Fruit fly (Drosophila melanogaster): ENCODE measurements around the gene Cht5.

Cht5 gene

dm6 chr3R:13815566-13816374 is 48.4 kb downstream of the Cht5 start (continued):
- TF ChIP-seq CG6808 (GFP tag; optimal IDR thresholded peaks at IDR 0.05) (no peak), Eip93F (GFP tag; optimal IDR thresholded peaks at IDR 0.05) (no peak), topi (GFP tag; optimal IDR thresholded peaks at IDR 0.05) (no peak), CG32006 (GFP tag; optimal IDR thresholded peaks at IDR 0.05) (peak; percentile 65), CG7368 (GFP tag; optimal IDR thresholded peaks at IDR 0.05) (no peak), CG11902 (GFP tag; optimal IDR thresholded peaks at IDR 0.05) (no peak), spab (GFP tag; optimal IDR thresholded peaks at IDR 0.05) (no peak), Hr39 (GFP tag; optimal IDR thresholded peaks at IDR 0.05) (no peak), fd85E (GFP tag; optimal IDR thresholded peaks at IDR 0.05) (no peak), Ets21C (GFP tag; optimal IDR thresholded peaks at IDR 0.05) (no peak), fkh (GFP tag; optimal IDR thresholded peaks at IDR 0.05) (no peak)

- TF ChIP-seq Gug (GFP tag; IDR thresholded peaks at IDR 0.05) (no peak), pdm3 (GFP tag; optimal IDR thresholded peaks at IDR 0.05) (peak; percentile 41), cyc (GFP tag; optimal IDR thresholded peaks at IDR 0.05) (peak; percentile 3), CG34406 (GFP tag; optimal IDR thresholded peaks at IDR 0.05) (peak; percentile 41), Smox (GFP tag; optimal IDR thresholded peaks at IDR 0.05) (peak; percentile 32), acj6 (GFP tag; optimal IDR thresholded peaks at IDR 0.05) (no peak), CG6854 (GFP tag; optimal IDR thresholded peaks at IDR 0.05) (peak; percentile 93), CG1621 (tag; optimal IDR thresholded peaks at IDR 0.05) (no peak), dac (GFP tag; optimal IDR thresholded peaks at IDR 0.05) (no peak), CG11762 (GFP tag; optimal IDR thresholded peaks at IDR 0.05; ENCODE audit: insufficient read depth) (no peak), ss (GFP tag; optimal IDR thresholded peaks at IDR 0.05) (peak in 1 of 2 experiments; percentile 70), topi (GFP tag; optimal IDR thresholded peaks at IDR 0.05) (no peak), CG32006 (GFP tag; optimal IDR thresholded peaks at IDR 0.05) (no peak), Sox102F (GFP tag; optimal IDR thresholded peaks at IDR 0.05) (peak; percentile 53), dsx (GFP tag; optimal IDR thresholded peaks at IDR 0.05; ENCODE audit: poor library complexity, severe bottlenecking) (peak; percentile 4), CG3032 (tag; optimal IDR thresholded peaks at IDR 0.05) (peak; percentile 13), salr (GFP tag; optimal IDR thresholded peaks at IDR 0.05) (no peak), Lpt (GFP tag; optimal IDR thresholded peaks at IDR 0.05) (no peak), Hr38 (GFP tag; optimal IDR thresholded peaks at IDR 0.05) (no peak), Sox15 (GFP tag; optimal IDR thresholded peaks at IDR 0.05) (no peak), Hr4 (GFP tag; optimal IDR thresholded peaks at IDR 0.05) (no peak), Hr39 (GFP tag; optimal IDR thresholded peaks at IDR 0.05) (no peak), CG8119 (GFP tag; IDR thresholded peaks at IDR 0.05) (peak; percentile 36; the same call in 1 of the 3 replicates), CG31627 (GFP tag; optimal IDR thresholded peaks at IDR 0.05) (no peak), Ets21C (GFP tag; optimal IDR thresholded peaks at IDR 0.05) (no peak), CG16779 (tag; optimal IDR thresholded peaks at IDR 0.05) (no peak), CG6276 (GFP tag; optimal IDR thresholded peaks at IDR 0.05) (peak; percentile 4), Blimp-1 (GFP tag; optimal IDR thresholded peaks at IDR 0.05) (peak; percentile 74), Sox14 (GFP tag; optimal IDR thresholded peaks at IDR 0.05) (peak; percentile 20), Eip75B (GFP tag; optimal IDR thresholded peaks at IDR 0.05) (peak; percentile 73), CG15336 (GFP tag; IDR thresholded peaks at IDR 0.05) (no peak; the same call in 1 of the 2 replicates), CG6792 (GFP tag; optimal IDR thresholded peaks at IDR 0.05) (peak; percentile 18), CG8632 (GFP tag; optimal IDR thresholded peaks at IDR 0.05) (peak; percentile 43), CG8319 (GFP tag; optimal IDR thresholded peaks at IDR 0.05) (peak; percentile 0), CG6163 (GFP tag; IDR thresholded peaks at IDR 0.05) (peak; percentile 67; the same call in 2 of the 3 replicates), vri (GFP tag; optimal IDR thresholded peaks at IDR 0.05) (peak; percentile 17), net (GFP tag; optimal IDR thresholded peaks at IDR 0.05) (peak; percentile 60), fkh (GFP tag; optimal IDR thresholded peaks at IDR 0.05) (peak; percentile 27), esn (GFP tag; optimal IDR thresholded peaks at IDR 0.05) (no peak), CG3919 (GFP tag; optimal IDR thresholded peaks at IDR 0.05) (peak; percentile 21), svp (GFP tag) (peak; percentile 29), Eip78C (GFP tag) (peak; percentile 82), OdsH (GFP tag; optimal IDR thresholded peaks at IDR 0.05) (no peak)
Measured at dm6 chr3R:13816375-13816711, 49.0 kb downstream of the Cht5 start.

All from whole organism, prepupa.